Comparison of ENCODE assay signal across 5 worm cellular contexts in the genomic region with DNA sequence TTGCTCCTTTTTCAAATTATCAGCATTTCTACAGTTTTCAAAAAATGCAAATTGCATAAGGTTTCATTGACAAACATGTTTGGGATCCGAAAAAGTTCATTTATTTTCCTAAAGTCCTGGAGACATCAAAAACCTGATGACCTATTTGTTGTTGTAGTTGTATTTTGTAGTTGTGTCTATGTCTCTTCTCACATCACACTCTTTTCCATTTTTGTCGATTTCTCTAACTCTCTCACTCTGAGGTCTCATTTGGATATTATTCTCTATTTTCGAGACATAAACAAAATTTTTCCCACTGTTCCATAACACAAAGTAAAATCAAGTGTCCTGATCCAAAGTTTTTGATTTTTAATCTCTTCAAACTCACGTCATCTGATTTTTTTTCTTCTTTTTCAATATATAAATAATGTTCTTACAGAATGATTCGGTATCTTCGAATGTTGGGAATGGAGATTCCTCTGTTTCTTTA.
A peak's percentile ranks its signal among the peaks of the same experiment; 100 is the strongest.
TF ChIP-seq lines count a peak whose summit lies in the region.

A gene (plus strand): TSS at position 419 of the 469 bp plus-strand sequence.

TF ChIP-seq in whole organism, L1 larva, 84 proteins besides CTCF, POLR2A, EP300 and RAD21 (continues in another document):
- TF ChIP-seq pax-3 (tag; optimal IDR thresholded peaks at IDR 0.05; lab: Kevin White, UChicago) = no peak
- TF ChIP-seq unc-130 (tag; optimal IDR thresholded peaks at IDR 0.05; lab: Kevin White, UChicago) = no peak
- TF ChIP-seq swsn-7 (tag; optimal IDR thresholded peaks at IDR 0.05; lab: Kevin White, UChicago) = peak; percentile 24
- no peak for TF ChIP-seq aha-1 (tag; optimal IDR thresholded peaks at IDR 0.05; lab: Kevin White, UChicago)
- TF ChIP-seq elt-2 (tag; optimal IDR thresholded peaks at IDR 0.05; lab: Kevin White, UChicago) = peak; percentile 2
- TF ChIP-seq mep-1 (tag; optimal IDR thresholded peaks at IDR 0.05; lab: Kevin White, UChicago) = peak; percentile 20
- TF ChIP-seq snpc-4 (tag; optimal IDR thresholded peaks at IDR 0.05; lab: Kevin White, UChicago) = peak; percentile 51
- no peak for TF ChIP-seq C04F5.9 (tag; optimal IDR thresholded peaks at IDR 0.05; lab: Kevin White, UChicago)
- no peak for TF ChIP-seq mdl-1 (tag; optimal IDR thresholded peaks at IDR 0.05; lab: Kevin White, UChicago)
- TF ChIP-seq zip-4 (GFP tag; optimal IDR thresholded peaks at IDR 0.05; lab: Kevin White, UChicago) = no peak
- TF ChIP-seq efl-3 (GFP tag; optimal IDR thresholded peaks at IDR 0.05; lab: Kevin White, UChicago) = no peak
- no peak for TF ChIP-seq rnt-1 (tag; optimal IDR thresholded peaks at IDR 0.05; lab: Kevin White, UChicago)
- no peak for TF ChIP-seq tbx-2 (tag; optimal IDR thresholded peaks at IDR 0.05; lab: Kevin White, UChicago)
- TF ChIP-seq lin-35 (GFP tag; optimal IDR thresholded peaks at IDR 0.05; lab: Kevin White, UChicago) = peak in 1 of 2 experiments; percentile 37
- TF ChIP-seq egl-13 (tag; optimal IDR thresholded peaks at IDR 0.05; lab: Kevin White, UChicago) = no peak
- no peak for TF ChIP-seq ztf-11 (tag; optimal IDR thresholded peaks at IDR 0.05; lab: Kevin White, UChicago)
- peak in 1 of 6 experiments; percentile 8 for TF ChIP-seq elt-3 (tag; optimal IDR thresholded peaks at IDR 0.05; lab: Kevin White, UChicago)
- no peak for TF ChIP-seq hlh-4 (tag; optimal IDR thresholded peaks at IDR 0.05; lab: Kevin White, UChicago)

TF ChIP-seq in whole organism, L2 larva, 48 proteins besides CTCF, POLR2A, EP300 and RAD21:
- TF ChIP-seq sma-9 (GFP tag; optimal IDR thresholded peaks at IDR 0.05; lab: Kevin White, UChicago) (peak; percentile 12), sma-9 (tag; optimal IDR thresholded peaks at IDR 0.05; lab: Kevin White, UChicago) (no peak), C34F6.9 (tag; optimal IDR thresholded peaks at IDR 0.05; lab: Kevin White, UChicago) (peak; percentile 48), unc-55 (GFP tag; optimal IDR thresholded peaks at IDR 0.05; lab: Kevin White, UChicago) (peak; percentile 26), snpc-4 (tag; optimal IDR thresholded peaks at IDR 0.05; lab: Kevin White, UChicago) (peak; percentile 20), fos-1 (tag; optimal IDR thresholded peaks at IDR 0.05; lab: Kevin White, UChicago) (no peak), nhr-25 (tag; optimal IDR thresholded peaks at IDR 0.05; lab: Kevin White, UChicago) (no peak)

TF ChIP-seq in whole organism, L3 larva, 47 proteins besides CTCF, POLR2A, EP300 and RAD21:
- TF ChIP-seq elt-2 (tag; optimal IDR thresholded peaks at IDR 0.05; lab: Kevin White, UChicago) (peak; percentile 50), unc-39 (tag; optimal IDR thresholded peaks at IDR 0.05; lab: Kevin White, UChicago) (no peak), nhr-23 (tag; optimal IDR thresholded peaks at IDR 0.05; lab: Kevin White, UChicago) (peak; percentile 59), egl-27 (tag; optimal IDR thresholded peaks at IDR 0.05; lab: Kevin White, UChicago) (no peak), snpc-4 (tag; optimal IDR thresholded peaks at IDR 0.05; lab: Kevin White, UChicago) (peak; percentile 48), ceh-16 (tag; optimal IDR thresholded peaks at IDR 0.05; lab: Kevin White, UChicago) (no peak), egl-5 (tag; optimal IDR thresholded peaks at IDR 0.05; lab: Kevin White, UChicago) (no peak), nfya-1 (tag; optimal IDR thresholded peaks at IDR 0.05; lab: Kevin White, UChicago; ENCODE audit: insufficient read depth) (peak; percentile 13), hmg-11 (tag; optimal IDR thresholded peaks at IDR 0.05; lab: Kevin White, UChicago) (no peak)

TF ChIP-seq in whole organism, L4 larva, 104 proteins besides CTCF, POLR2A, EP300 and RAD21:
- TF ChIP-seq pqm-1 (tag; optimal IDR thresholded peaks at IDR 0.05; lab: Kevin White, UChicago) (peak; percentile 51), daf-16 (GFP tag; optimal IDR thresholded peaks at IDR 0.05; lab: Kevin White, UChicago) (no peak), daf-16 (tag; optimal IDR thresholded peaks at IDR 0.05; lab: Kevin White, UChicago) (peak; percentile 5), T26A8.4 (GFP tag; IDR thresholded peaks at IDR 0.05; lab: Robert Waterston, UW) (no peak), nhr-28 (tag; optimal IDR thresholded peaks at IDR 0.05; lab: Kevin White, UChicago) (peak; percentile 86), aha-1 (tag; lab: Kevin White, UChicago) (peak; percentile 61), lir-3 (tag; optimal IDR thresholded peaks at IDR 0.05; lab: Kevin White, UChicago) (no peak), dmd-6 (GFP tag; IDR thresholded peaks at IDR 0.05; lab: Robert Waterston, UW) (no peak)

TF ChIP-seq in whole organism, young adult, 124 proteins besides CTCF, POLR2A, EP300 and RAD21:
- TF ChIP-seq hmg-1.2 (GFP tag; IDR thresholded peaks at IDR 0.05; lab: Robert Waterston, UW) (peak; percentile 75), Y79H2A.3 (GFP tag; conservative IDR thresholded peaks at IDR 0.05; lab: Robert Waterston, UW) (no peak), snpc-4 (GFP tag; optimal IDR thresholded peaks at IDR 0.05; lab: Kevin White, UChicago) (no peak), snpc-4 (tag; optimal IDR thresholded peaks at IDR 0.05; lab: Kevin White, UChicago) (peak in 1 of 4 experiments; percentile 16)
TF ChIP-seq in whole organism, young adult: peak in this region for 2.
